Fruit fly (Drosophila melanogaster): ENCODE measurements around the gene Npc2c.
A peak's percentile ranks its signal among the peaks of the same experiment; 100 is the strongest.

Gene Npc2c

dm6 chr3R:10053559-10053958 lies 6.5 kb upstream of the Npc2c start (continued):
- TF ChIP-seq sna (GFP tag; IDR thresholded peaks at IDR 0.05; ENCODE audit: partially characterized antibody), result no peak
- TF ChIP-seq gcm2 (GFP tag; optimal IDR thresholded peaks at IDR 0.05), result no peak
- no peak for TF ChIP-seq Awh (GFP tag; IDR thresholded peaks at IDR 0.05)
- no peak for TF ChIP-seq Dp (GFP tag; optimal IDR thresholded peaks at IDR 0.05)
- TF ChIP-seq CG32772 (GFP tag; IDR thresholded peaks at IDR 0.05), result no peak
- no peak for TF ChIP-seq nau (GFP tag; optimal IDR thresholded peaks at IDR 0.05)
- peak; percentile 56 for TF ChIP-seq lab (GFP tag; optimal IDR thresholded peaks at IDR 0.05)
- TF ChIP-seq trh (GFP tag; optimal IDR thresholded peaks at IDR 0.05), result no peak
- TF ChIP-seq CG1603 (tag; optimal IDR thresholded peaks at IDR 0.05), result peak; percentile 34
- no peak for TF ChIP-seq NC2β (GFP tag; optimal IDR thresholded peaks at IDR 0.05)
- no peak for TF ChIP-seq Dad (GFP tag; optimal IDR thresholded peaks at IDR 0.05)
- TF ChIP-seq Hr78 (GFP tag; optimal IDR thresholded peaks at IDR 0.05), result no peak
- TF ChIP-seq CG8281 (tag; optimal IDR thresholded peaks at IDR 0.05), result no peak
- no peak for TF ChIP-seq Hr39 (optimal IDR thresholded peaks at IDR 0.05)
- TF ChIP-seq CG4707 (GFP tag; optimal IDR thresholded peaks at IDR 0.05), result no peak
- TF ChIP-seq caup (GFP tag; optimal IDR thresholded peaks at IDR 0.05; ENCODE audit: severe bottlenecking), result no peak
- TF ChIP-seq D (optimal IDR thresholded peaks at IDR 0.05), result no peak
- no peak for TF ChIP-seq D (GFP tag; optimal IDR thresholded peaks at IDR 0.05)
- TF ChIP-seq Dip3 (GFP tag; optimal IDR thresholded peaks at IDR 0.05), result no peak
- peak; percentile 9 for TF ChIP-seq Sox100B (GFP tag; optimal IDR thresholded peaks at IDR 0.05)
- TF ChIP-seq CG16863 (GFP tag; optimal IDR thresholded peaks at IDR 0.05), result no peak
- no peak for TF ChIP-seq CG14667 (GFP tag; IDR thresholded peaks at IDR 0.05)
- no peak for TF ChIP-seq hkb (optimal IDR thresholded peaks at IDR 0.05)
- TF ChIP-seq hkb (GFP tag; IDR thresholded peaks at IDR 0.05), result no peak; the same call in 1 of the 2 replicates
- no peak for TF ChIP-seq repo (GFP tag; optimal IDR thresholded peaks at IDR 0.05)
- no peak for TF ChIP-seq CG9609 (GFP tag; optimal IDR thresholded peaks at IDR 0.05)
- TF ChIP-seq ase (GFP tag; IDR thresholded peaks at IDR 0.05), result no peak
- no peak for TF ChIP-seq sim (GFP tag; IDR thresholded peaks at IDR 0.05)
- no peak for TF ChIP-seq YL-1 (GFP tag; optimal IDR thresholded peaks at IDR 0.05)
- TF ChIP-seq CG3163 (GFP tag; optimal IDR thresholded peaks at IDR 0.05), result no peak
- no peak for TF ChIP-seq Xbp1 (GFP tag; optimal IDR thresholded peaks at IDR 0.05)
- no peak for TF ChIP-seq CG6654 (GFP tag; optimal IDR thresholded peaks at IDR 0.05)
- TF ChIP-seq Dip2 (GFP tag; IDR thresholded peaks at IDR 0.05), result no peak
- TF ChIP-seq Hmx (GFP tag; optimal IDR thresholded peaks at IDR 0.05), result no peak
- no peak for TF ChIP-seq H2.0 (GFP tag; IDR thresholded peaks at IDR 0.05)
- TF ChIP-seq ttk (GFP tag; IDR thresholded peaks at IDR 0.05), result 0 out of 2 replicates have a peak, but pooled peaks have one; percentile 24
- no peak for TF ChIP-seq dysf (GFP tag; IDR thresholded peaks at IDR 0.05)
- TF ChIP-seq run (tag; optimal IDR thresholded peaks at IDR 0.05), result no peak
- no peak for TF ChIP-seq CG32532 (GFP tag; IDR thresholded peaks at IDR 0.05)
- TF ChIP-seq grn (GFP tag; optimal IDR thresholded peaks at IDR 0.05), result peak; percentile 13
- TF ChIP-seq Trl (optimal IDR thresholded peaks at IDR 0.05), result no peak
- no peak for TF ChIP-seq Trl (GFP tag; optimal IDR thresholded peaks at IDR 0.05)
- TF ChIP-seq Dbx (GFP tag; IDR thresholded peaks at IDR 0.05), result no peak
- peak; percentile 45 for TF ChIP-seq CG12219 (GFP tag; optimal IDR thresholded peaks at IDR 0.05)
- TF ChIP-seq ato (GFP tag; IDR thresholded peaks at IDR 0.05; ENCODE audit: partially characterized antibody), result no peak
- TF ChIP-seq pzg (GFP tag; optimal IDR thresholded peaks at IDR 0.05), result no peak
- TF ChIP-seq tap (tag; optimal IDR thresholded peaks at IDR 0.05), result no peak
- TF ChIP-seq Asciz (GFP tag; optimal IDR thresholded peaks at IDR 0.05), result peak; percentile 32
- TF ChIP-seq dimm (GFP tag; IDR thresholded peaks at IDR 0.05), result no peak
- TF ChIP-seq gem (tag; optimal IDR thresholded peaks at IDR 0.05), result no peak
- TF ChIP-seq CG33557 (GFP tag; optimal IDR thresholded peaks at IDR 0.05), result no peak
- no peak for TF ChIP-seq unc-4 (GFP tag; IDR thresholded peaks at IDR 0.05; ENCODE audit: partially characterized antibody)
- TF ChIP-seq CG3407 (GFP tag; optimal IDR thresholded peaks at IDR 0.05), result no peak

All from whole organism, embryonic.